Worm (Caenorhabditis elegans) whole organism, L4/young adult: ENCODE results near the gene ras-2.

ENCODE experiments used
- dao-5 ChIP-seq: sonication (generic microtip); optimal IDR thresholded peaks from 2 replicates; lab custom pipeline; 2016; ENCODE audit warnings: missing genotype, missing genetic modification characterization, moderate library complexity, missing compliant biosample characterization
- him-1 ChIP-seq: sonication (generic microtip); optimal IDR thresholded peaks from 2 replicates; lab custom pipeline; 2016; ENCODE audit warnings: missing genotype, missing genetic modification reagents, missing genetic modification characterization, missing compliant biosample characterization

DNA sequence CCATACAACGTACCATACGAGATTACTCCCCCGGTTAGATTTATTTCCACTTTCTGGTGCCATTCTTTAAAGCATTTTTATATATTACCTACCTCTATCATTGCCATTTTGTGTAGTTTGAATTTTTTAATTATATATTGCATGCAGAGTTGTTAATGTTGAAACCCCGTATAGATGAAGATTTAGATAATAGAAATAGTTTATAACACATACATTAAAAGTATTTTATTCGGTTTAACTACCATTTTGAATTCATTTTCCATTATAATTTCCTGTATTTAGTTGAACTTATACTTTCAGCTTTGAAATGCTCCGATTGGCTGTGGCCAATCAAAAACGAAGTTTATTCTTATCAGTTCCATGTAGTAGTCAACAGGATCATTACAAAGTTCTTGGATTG, 42.1 kb downstream of the ras-2 start, which contains the start of gene dnj-18:
- TF ChIP-seq dao-5 (tag; lab: Kevin White, UChicago) (no peak), him-1 (tag; lab: Kevin White, UChicago) (no peak)
